Worm (Caenorhabditis elegans) whole organism, midembryonic: Measurements from ENCODE around the gene F49F1.10.
"Not testable (repeated sequence)": the region's sequence is repeated elsewhere in the genome, so short reads cannot be mapped to it uniquely, and the experiment has no call there.

ENCODE experiments used
- T22C8.4 ChIP-seq: fragments of 200-800 bp; sonication (Bioruptor generic); IDR thresholded peaks from 2 replicates; pipeline ENCODE4 v1.3.6; 2022; ENCODE audit warnings: missing genetic modification characterization, missing compliant biosample characterization
- cog-1 ChIP-seq: sonication (generic microtip); optimal IDR thresholded peaks from 2 replicates; lab custom pipeline; 2016; ENCODE audit warnings: missing genetic modification characterization, missing compliant biosample characterization
- flt-1 ChIP-seq: fragments of 200-800 bp; sonication (Bioruptor generic); IDR thresholded peaks from 2 replicates; pipeline ENCODE4 v1.3.6; 2022; ENCODE audit warnings: missing genetic modification characterization, missing compliant biosample characterization
- klf-2 ChIP-seq: fragments of 200-800 bp; sonication (Bioruptor generic); conservative IDR thresholded peaks from 2 replicates; pipeline ENCODE4 v1.3.6; 2022; ENCODE audit warnings: missing genetic modification reagents, missing genetic modification characterization, missing compliant biosample characterization
- med-1 ChIP-seq: sonication (generic microtip); optimal IDR thresholded peaks from 2 replicates; lab custom pipeline; 2017; ENCODE audit warnings: missing genetic modification characterization, mild to moderate bottlenecking, missing compliant biosample characterization, antibody characterized with exemption, missing genetic modification reagents; ENCODE audit not compliant: insufficient read depth
- ref-1 ChIP-seq: fragments of 200-800 bp; sonication (Bioruptor generic); conservative IDR thresholded peaks from 2 replicates; pipeline ENCODE4 v1.3.6; 2022; ENCODE audit warnings: missing genetic modification reagents, missing genetic modification characterization, missing compliant biosample characterization
- tab-1 ChIP-seq: fragments of 200-800 bp; sonication (Bioruptor generic); IDR thresholded peaks from 2 replicates; pipeline ENCODE4 v1.3.6; 2022; ENCODE audit warnings: missing genetic modification characterization, missing compliant biosample characterization
- ztf-23 ChIP-seq: fragments of 200-800 bp; sonication (Bioruptor generic); IDR thresholded peaks from 2 replicates; pipeline ENCODE4 v1.3.6; 2022; ENCODE audit warnings: missing genetic modification reagents, missing genetic modification characterization, missing compliant biosample characterization
- ztf-29 ChIP-seq: fragments of 200-800 bp; sonication (Bioruptor generic); IDR thresholded peaks from 2 replicates; pipeline ENCODE4 v1.3.6; 2022; ENCODE audit warnings: missing genetic modification reagents, missing genetic modification characterization, missing compliant biosample characterization

F49F1.10 gene

ce11 chrIV:4140265-4140664 is 1.3 kb upstream of the F49F1.10 start, which contains the start of gene F49F1.18:
TSS of gene F49F1.18 (minus strand) at chrIV:4140365.
- TF ChIP-seq klf-2 (no peak), T22C8.4 (GFP tag; lab: Robert Waterston, UW) (no peak), cog-1 (tag; lab: Kevin White, UChicago) (no peak), ref-1 (no peak), ztf-23 (no peak), ztf-29 (GFP tag; lab: Robert Waterston, UW) (no peak), flt-1 (GFP tag; lab: Robert Waterston, UW) (no peak), med-1 (GFP tag; lab: Kevin White, UChicago) (no peak), tab-1 (no peak)

ce11 chrIV:4137472-4137871 is 1.4 kb downstream of the F49F1.10 start, which contains the start of gene F49F1.9:
TSS of gene F49F1.9 (minus strand) at chrIV:4137572.
- TF ChIP-seq T22C8.4 (GFP tag; lab: Robert Waterston, UW) (no peak), med-1 (GFP tag; lab: Kevin White, UChicago) (no peak), ref-1 (no peak), klf-2 (no peak), cog-1 (tag; lab: Kevin White, UChicago) (no peak), ztf-23 (no peak), flt-1 (GFP tag; lab: Robert Waterston, UW) (no peak), ztf-29 (GFP tag; lab: Robert Waterston, UW) (no peak), tab-1 (no peak)

- TF ChIP-seq ztf-23, result no peak
- no peak for TF ChIP-seq cog-1 (tag; lab: Kevin White, UChicago)
Measured at ce11 chrIV:4135744-4136143, 3.2 kb downstream of the F49F1.10 start, which contains the start of gene F49F1.17. TSS of gene F49F1.17 (minus strand) at chrIV:4135844.

DNA sequence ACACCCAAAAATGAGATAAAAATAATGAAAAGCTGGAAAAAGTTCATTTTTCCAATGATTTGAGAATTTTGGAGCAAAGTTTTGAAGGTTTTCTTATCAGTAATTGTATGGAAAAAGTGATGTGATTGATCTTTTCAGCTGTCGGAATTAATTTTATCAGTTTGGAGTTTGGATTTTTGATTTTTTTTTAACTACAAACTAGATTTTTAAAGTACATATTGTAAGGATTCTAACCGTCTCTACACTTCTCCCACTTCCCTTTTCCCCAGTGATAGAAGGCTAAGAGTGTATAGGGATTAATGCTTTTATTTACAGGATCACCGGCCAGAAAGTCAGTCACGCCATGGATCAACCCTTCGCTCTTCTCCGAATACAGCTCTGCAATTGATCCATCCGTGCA is 13.3 kb downstream of the F49F1.10 start, which contains the start of gene F49F1.7:
Gene F49F1.7, minus strand, starts transcription at position 101 of the 400 bp plus-strand sequence.
- TF ChIP-seq ref-1; med-1 (GFP tag; lab: Kevin White, UChicago); ztf-29 (GFP tag; lab: Robert Waterston, UW): not testable (repeated sequence)

DNA sequence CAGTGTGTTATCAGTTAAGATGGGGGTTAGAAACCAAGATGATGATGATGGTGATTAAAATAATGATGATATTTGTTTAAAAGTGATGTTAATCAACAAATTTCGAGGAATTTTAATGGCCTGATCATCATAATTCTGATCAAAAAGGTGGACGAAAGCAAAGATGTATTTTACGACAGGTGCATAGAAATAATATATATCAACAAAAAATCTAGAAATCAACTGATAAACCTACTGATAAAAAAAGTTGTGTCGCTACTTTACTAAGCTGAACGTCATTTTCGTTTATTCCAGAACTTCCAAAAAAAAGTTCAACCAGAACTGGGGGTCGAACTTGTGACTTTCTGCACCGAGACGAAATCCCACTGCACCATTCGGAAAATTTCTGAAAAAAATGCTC is 15.8 kb downstream of the F49F1.10 start, which contains the start of gene mul-1:
Gene mul-1, minus strand, starts transcription at position 84 of the 400 bp plus-strand sequence.
- no peak for TF ChIP-seq tab-1
- TF ChIP-seq ztf-29 (GFP tag; lab: Robert Waterston, UW), result no peak
- TF ChIP-seq ztf-23, result no peak
- TF ChIP-seq flt-1 (GFP tag; lab: Robert Waterston, UW), result no peak
- no peak for TF ChIP-seq ref-1
- TF ChIP-seq klf-2, result no peak
- TF ChIP-seq T22C8.4 (GFP tag; lab: Robert Waterston, UW), result no peak
- no peak for TF ChIP-seq med-1 (GFP tag; lab: Kevin White, UChicago)
- no peak for TF ChIP-seq cog-1 (tag; lab: Kevin White, UChicago)

- TF ChIP-seq flt-1 (GFP tag; lab: Robert Waterston, UW) (no peak), ztf-23 (no peak), klf-2 (no peak), med-1 (GFP tag; lab: Kevin White, UChicago) (no peak), cog-1 (tag; lab: Kevin White, UChicago) (no peak), ref-1 (no peak), tab-1 (no peak), T22C8.4 (GFP tag; lab: Robert Waterston, UW) (no peak), ztf-29 (GFP tag; lab: Robert Waterston, UW) (no peak)
Measured at ce11 chrIV:4121055-4121454, 17.9 kb downstream of the F49F1.10 start.

- no peak for TF ChIP-seq med-1 (GFP tag; lab: Kevin White, UChicago)
- TF ChIP-seq klf-2, result no peak
- TF ChIP-seq ref-1, result no peak
- TF ChIP-seq ztf-29 (GFP tag; lab: Robert Waterston, UW), result no peak
- no peak for TF ChIP-seq flt-1 (GFP tag; lab: Robert Waterston, UW)
- no peak for TF ChIP-seq cog-1 (tag; lab: Kevin White, UChicago)
- no peak for TF ChIP-seq ztf-23
- no peak for TF ChIP-seq tab-1
- TF ChIP-seq T22C8.4 (GFP tag; lab: Robert Waterston, UW), result no peak
Measured at ce11 chrIV:4120263-4120662, 18.7 kb downstream of the F49F1.10 start, which contains the start of gene F49F1.5. TSS of gene F49F1.5 (minus strand) at chrIV:4120415.

DNA sequence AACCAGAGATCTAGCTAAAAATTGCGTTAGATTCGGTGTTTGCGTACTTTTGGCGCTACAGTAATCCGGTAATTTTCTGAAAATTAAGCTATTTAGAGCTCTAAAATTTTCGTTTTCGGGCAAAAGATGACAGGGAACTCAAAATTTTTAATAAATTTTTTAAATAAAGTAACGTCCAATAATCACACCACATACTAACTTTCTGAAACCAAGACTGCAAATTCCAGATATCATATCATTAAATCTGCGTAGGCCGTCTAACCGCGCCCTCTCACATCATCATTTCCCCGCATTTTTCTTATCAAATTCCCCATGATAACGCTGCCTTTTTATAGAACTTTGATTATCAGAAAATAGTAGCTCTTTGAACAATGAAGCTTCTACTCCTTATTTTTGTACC is 21.5 kb downstream of the F49F1.10 start, which contains the start of gene drd-50:
Gene drd-50, plus strand, starts transcription at position 301 of the 400 bp plus-strand sequence.
- TF ChIP-seq ztf-23, result no peak
- TF ChIP-seq flt-1 (GFP tag; lab: Robert Waterston, UW), result no peak
- TF ChIP-seq T22C8.4 (GFP tag; lab: Robert Waterston, UW), result no peak
- no peak for TF ChIP-seq med-1 (GFP tag; lab: Kevin White, UChicago)
- TF ChIP-seq ref-1, result no peak
- no peak for TF ChIP-seq tab-1
- no peak for TF ChIP-seq cog-1 (tag; lab: Kevin White, UChicago)

DNA sequence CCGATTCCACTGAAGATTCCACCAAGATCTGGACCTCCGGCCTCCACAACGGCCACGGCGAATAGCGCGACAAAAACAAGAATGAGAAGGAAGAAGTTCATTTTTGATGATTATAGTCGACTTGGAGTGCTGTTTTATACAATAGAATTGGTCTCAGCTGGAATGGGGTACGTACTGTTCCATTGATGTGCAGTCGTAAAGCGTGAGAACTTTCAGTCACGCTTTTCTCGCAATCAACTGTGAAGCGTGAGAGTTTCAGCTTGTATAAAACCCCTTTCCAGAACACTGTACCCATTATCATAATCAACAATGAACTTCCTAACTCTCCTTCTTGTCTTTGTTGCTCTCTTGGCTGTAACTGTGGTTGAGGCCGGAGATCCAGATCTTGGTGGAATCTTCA is 23.3 kb downstream of the F49F1.10 start, which contains the start of the genes F49F1.4 and F49F1.2:
Gene F49F1.4, minus strand, starts transcription at position 101 of the 400 bp plus-strand sequence.
Gene F49F1.2, plus strand, starts transcription at position 310 of the 400 bp plus-strand sequence.
- TF ChIP-seq flt-1 (GFP tag; lab: Robert Waterston, UW) (no peak), ref-1 (no peak), ztf-23 (no peak), med-1 (GFP tag; lab: Kevin White, UChicago) (no peak)

ce11 chrIV:4114526-4114925 is 24.4 kb downstream of the F49F1.10 start, which contains the start of gene F49F1.15:
TSS of gene F49F1.15 (minus strand) at chrIV:4114626.
- TF ChIP-seq ztf-23, result no peak
- no peak for TF ChIP-seq ztf-29 (GFP tag; lab: Robert Waterston, UW)
- no peak for TF ChIP-seq klf-2
- no peak for TF ChIP-seq ref-1
- TF ChIP-seq tab-1, result no peak
